Worm (Caenorhabditis elegans): ENCODE measurements around the gene R11D1.2.

- no peak for TF ChIP-seq blmp-1 (tag; optimal IDR thresholded peaks at IDR 0.05)
- no peak for TF ChIP-seq skn-1 (tag; optimal IDR thresholded peaks at IDR 0.05)
- TF ChIP-seq fos-1 (tag; optimal IDR thresholded peaks at IDR 0.05): no peak
- no peak for TF ChIP-seq snpc-4 (tag; optimal IDR thresholded peaks at IDR 0.05)
- no peak for TF ChIP-seq mdl-1 (tag; optimal IDR thresholded peaks at IDR 0.05)
- TF ChIP-seq nhr-77 (tag; optimal IDR thresholded peaks at IDR 0.05): no peak
- no peak for TF ChIP-seq ama-1 (optimal IDR thresholded peaks at IDR 0.05)
- no peak for TF ChIP-seq lin-39 (tag; optimal IDR thresholded peaks at IDR 0.05)
- TF ChIP-seq mef-2 (tag; optimal IDR thresholded peaks at IDR 0.05): no peak
- no peak for TF ChIP-seq mab-9 (GFP tag; IDR thresholded peaks at IDR 0.05)
Measured at ce11 chrV:12661619-12662018, 46.8 kb upstream of the R11D1.2 start, which contains the start of gene W05B10.3.
